Worm (Caenorhabditis elegans): ENCODE results near the gene R09H10.6.

- TF ChIP-seq unc-62 (GFP tag; optimal IDR thresholded peaks at IDR 0.05) (no peak), nhr-76 (tag; optimal IDR thresholded peaks at IDR 0.05) (no peak), drap-1 (GFP tag; optimal IDR thresholded peaks at IDR 0.05) (no peak), hlh-1 (tag; optimal IDR thresholded peaks at IDR 0.05) (no peak), nhr-12 (tag; optimal IDR thresholded peaks at IDR 0.05) (no peak), ztf-11 (tag; optimal IDR thresholded peaks at IDR 0.05) (no peak), blmp-1 (tag; optimal IDR thresholded peaks at IDR 0.05) (no peak), ces-1 (GFP tag; optimal IDR thresholded peaks at IDR 0.05) (peak; percentile 94), nhr-28 (tag; optimal IDR thresholded peaks at IDR 0.05) (no peak), nhr-237 (tag; optimal IDR thresholded peaks at IDR 0.05) (no peak), elt-3 (tag; optimal IDR thresholded peaks at IDR 0.05) (no peak), elt-1 (tag; optimal IDR thresholded peaks at IDR 0.05; ENCODE audit: borderline replicate concordance, insufficient read depth) (no peak), lin-13 (tag; optimal IDR thresholded peaks at IDR 0.05) (no peak)
Observed at ce11 chrIV:10571020-10571419, 37.4 kb upstream of the R09H10.6 start.

All from whole organism, mixed stage, embryonic.